Worm (Caenorhabditis elegans) whole organism, mixed stage, embryonic: Measurements from ENCODE around the gene nstp-2.

Experiments used
- M03D4.4 ChIP-seq: sonication (generic microtip); optimal IDR thresholded peaks from 2 replicates; lab custom pipeline; 2017; ENCODE audit warnings: mild to moderate bottlenecking, missing genetic modification characterization, missing compliant biosample characterization
- bed-3 ChIP-seq: fragments of 200-800 bp; sonication (Bioruptor generic); optimal IDR thresholded peaks from 3 replicates; lab custom pipeline; 2018; ENCODE audit warnings: mild to moderate bottlenecking, missing genetic modification characterization, moderate library complexity, missing compliant biosample characterization
- blmp-1 ChIP-seq: fragments of 150-350 bp; optimal IDR thresholded peaks from 2 replicates; lab custom pipeline; 2014; ENCODE audit warnings: missing biosample characterization, missing genetic modification characterization
- ceh-39 ChIP-seq: fragments of 150-350 bp; optimal IDR thresholded peaks from 2 replicates; lab custom pipeline; 2014; ENCODE audit warnings: missing biosample characterization, missing genetic modification characterization
- ceh-43 ChIP-seq: fragments of 200-800 bp; sonication (Bioruptor generic); optimal IDR thresholded peaks from 2 replicates; lab custom pipeline; 2018; ENCODE audit warnings: mild to moderate bottlenecking, missing genetic modification characterization, moderate library complexity, missing compliant biosample characterization
- ceh-83 ChIP-seq: fragments of 200-800 bp; sonication (Bioruptor generic); optimal IDR thresholded peaks from 2 replicates; lab custom pipeline; 2018; ENCODE audit warnings: mild to moderate bottlenecking, missing genetic modification characterization, missing compliant biosample characterization
- ces-1 ChIP-seq: fragments of 150-350 bp; optimal IDR thresholded peaks from 2 replicates; lab custom pipeline; 2014; ENCODE audit warnings: missing biosample characterization, missing genetic modification reagents, missing genetic modification characterization
- cnd-1 ChIP-seq: fragments of 200-800 bp; sonication (Bioruptor generic); optimal IDR thresholded peaks from 2 replicates; lab custom pipeline; 2018; ENCODE audit warnings: mild to moderate bottlenecking, missing genetic modification characterization, missing compliant biosample characterization
- drap-1 ChIP-seq: fragments of 200-800 bp; sonication (Bioruptor generic); optimal IDR thresholded peaks from 3 replicates; lab custom pipeline; 2018; ENCODE audit warnings: mild to moderate bottlenecking, missing genetic modification characterization, missing compliant biosample characterization
- elt-1 ChIP-seq: sonication (generic microtip); optimal IDR thresholded peaks from 2 replicates; lab custom pipeline; 2017; ENCODE audit warnings: missing genetic modification characterization, mild to moderate bottlenecking, missing compliant biosample characterization, antibody characterized with exemption, moderate library complexity, borderline replicate concordance; ENCODE audit not compliant: insufficient read depth
- elt-3 ChIP-seq: fragments of 150-350 bp; optimal IDR thresholded peaks from 2 replicates; lab custom pipeline; 2014; ENCODE audit warnings: missing biosample characterization, missing genetic modification characterization
- flh-1 ChIP-seq: fragments of 200-800 bp; sonication (Bioruptor generic); optimal IDR thresholded peaks from 2 replicates; lab custom pipeline; 2018; ENCODE audit warnings: mild to moderate bottlenecking, missing genetic modification characterization, moderate library complexity, missing compliant biosample characterization
- ham-2 ChIP-seq: fragments of 200-800 bp; sonication (Bioruptor generic); optimal IDR thresholded peaks from 2 replicates; lab custom pipeline; 2018; ENCODE audit warnings: mild to moderate bottlenecking, missing genetic modification characterization, missing compliant biosample characterization
- hlh-1 ChIP-seq: fragments of 150-350 bp; optimal IDR thresholded peaks from 2 replicates; lab custom pipeline; 2014; ENCODE audit warnings: missing biosample characterization, missing genetic modification reagents, missing genetic modification characterization
- lin-13 ChIP-seq: fragments of 150-350 bp; optimal IDR thresholded peaks from 2 replicates; lab custom pipeline; 2014; ENCODE audit warnings: missing biosample characterization, missing genetic modification characterization
- lin-32 ChIP-seq: fragments of 200-800 bp; sonication (Bioruptor generic); optimal IDR thresholded peaks from 2 replicates; lab custom pipeline; 2018; ENCODE audit warnings: mild to moderate bottlenecking, missing genetic modification characterization, missing compliant biosample characterization
- lsy-2 ChIP-seq: fragments of 150-350 bp; optimal IDR thresholded peaks from 2 replicates; lab custom pipeline; 2014; ENCODE audit warnings: missing biosample characterization, missing genetic modification characterization
- mab-5 ChIP-seq: fragments of 150-350 bp; optimal IDR thresholded peaks from 2 replicates; lab custom pipeline; 2014; ENCODE audit warnings: missing biosample characterization, missing genetic modification characterization
- mep-1 ChIP-seq: fragments of 150-350 bp; optimal IDR thresholded peaks from 2 replicates; lab custom pipeline; 2017; ENCODE audit warnings: missing biosample characterization, missing genetic modification reagents, missing genetic modification characterization, inconsistent platforms
- mls-2 ChIP-seq: sonication (generic microtip); optimal IDR thresholded peaks from 2 replicates; lab custom pipeline; 2016; ENCODE audit warnings: mild to moderate bottlenecking, missing genetic modification characterization, moderate library complexity, missing compliant biosample characterization
- nhr-12 ChIP-seq: fragments of 150-350 bp; optimal IDR thresholded peaks from 2 replicates; lab custom pipeline; 2014; ENCODE audit warnings: missing biosample characterization, missing genetic modification characterization
- nhr-2 ChIP-seq: fragments of 150-350 bp; optimal IDR thresholded peaks from 2 replicates; lab custom pipeline; 2014; ENCODE audit warnings: missing biosample characterization, missing genetic modification characterization
- nhr-237 ChIP-seq: fragments of 150-350 bp; optimal IDR thresholded peaks from 2 replicates; lab custom pipeline; 2014; ENCODE audit warnings: missing biosample characterization, missing genetic modification characterization
- nhr-28 ChIP-seq: fragments of 150-350 bp; optimal IDR thresholded peaks from 2 replicates; lab custom pipeline; 2014; ENCODE audit warnings: missing biosample characterization, missing genetic modification characterization
- nhr-76 ChIP-seq: sonication (generic microtip); optimal IDR thresholded peaks from 2 replicates; lab custom pipeline; 2017; ENCODE audit warnings: missing biosample characterization, missing genetic modification characterization
- pha-4 ChIP-seq: fragments of 150-350 bp; optimal IDR thresholded peaks from 2 replicates; lab custom pipeline; 2018; ENCODE audit warnings: missing biosample characterization, missing genetic modification reagents, missing genetic modification characterization
- sem-2 ChIP-seq: fragments of 200-800 bp; sonication (Bioruptor generic); optimal IDR thresholded peaks from 2 replicates; lab custom pipeline; 2018; ENCODE audit warnings: mild to moderate bottlenecking, missing genetic modification characterization, missing compliant biosample characterization
- snpc-4 ChIP-seq: fragments of 150-350 bp; optimal IDR thresholded peaks from 2 replicates; lab custom pipeline; 2014; ENCODE audit warnings: missing biosample characterization, missing genetic modification characterization
- sptf-1 ChIP-seq: sonication (generic microtip); optimal IDR thresholded peaks from 2 replicates; lab custom pipeline; 2017; ENCODE audit warnings: mild to moderate bottlenecking, missing genetic modification characterization, moderate library complexity, missing compliant biosample characterization
- tbx-8 ChIP-seq: fragments of 200-800 bp; sonication (Bioruptor generic); optimal IDR thresholded peaks from 2 replicates; lab custom pipeline; 2018; ENCODE audit warnings: mild to moderate bottlenecking, missing genetic modification characterization, moderate library complexity, missing compliant biosample characterization
- unc-120 ChIP-seq: sonication (generic microtip); optimal IDR thresholded peaks from 2 replicates; lab custom pipeline; 2017; ENCODE audit warnings: missing genetic modification characterization, missing compliant biosample characterization; ENCODE audit not compliant: poor library complexity, severe bottlenecking
- unc-39 ChIP-seq: fragments of 150-350 bp; optimal IDR thresholded peaks from 2 replicates; lab custom pipeline; 2014; ENCODE audit warnings: missing biosample characterization, missing genetic modification characterization
- unc-62 ChIP-seq: fragments of 150-350 bp; optimal IDR thresholded peaks from 2 replicates; lab custom pipeline; 2014; ENCODE audit warnings: missing biosample characterization, missing genetic modification reagents, missing genetic modification characterization
- zip-8 ChIP-seq: fragments of 150-350 bp; optimal IDR thresholded peaks from 2 replicates; lab custom pipeline; 2014; ENCODE audit warnings: missing biosample characterization, missing genetic modification characterization
- ztf-11 ChIP-seq: fragments of 150-350 bp; optimal IDR thresholded peaks from 2 replicates; lab custom pipeline; 2014; ENCODE audit warnings: missing biosample characterization, missing genetic modification characterization

nstp-2 gene

ce11 chrIV:6605863-6606262 lies at the start of gene nstp-2:
Gene nstp-2, minus strand, starts transcription at chrIV:6606188.
- TF ChIP-seq ceh-39 (tag; lab: Kevin White, UChicago) (no peak), blmp-1 (tag; lab: Kevin White, UChicago) (no peak), sptf-1 (no peak), ham-2 (no peak), hlh-1 (tag; lab: Kevin White, UChicago) (no peak), lin-13 (tag; lab: Kevin White, UChicago) (no peak), nhr-237 (tag; lab: Kevin White, UChicago) (no peak)

ce11 chrIV:6655747-6656146 lies 49.8 kb upstream of the nstp-2 start:
- no peak for TF ChIP-seq mab-5
- TF ChIP-seq unc-62 (GFP tag; lab: Kevin White, UChicago): peak; percentile 16
- TF ChIP-seq sem-2: no peak
- no peak for TF ChIP-seq nhr-76 (tag; lab: Kevin White, UChicago)
- no peak for TF ChIP-seq snpc-4 (tag; lab: Kevin White, UChicago)
- TF ChIP-seq zip-8 (tag; lab: Kevin White, UChicago): no peak
- TF ChIP-seq hlh-1 (tag; lab: Kevin White, UChicago): no peak

ce11 chrIV:6653663-6654201 lies 47.7 kb upstream of the nstp-2 start:
- no peak for TF ChIP-seq ceh-43
- TF ChIP-seq elt-3: no peak
- TF ChIP-seq lin-13 (tag; lab: Kevin White, UChicago): no peak
- no peak for TF ChIP-seq ceh-39 (tag; lab: Kevin White, UChicago)
- no peak for TF ChIP-seq drap-1 (GFP tag; lab: Kevin White, UChicago)
- TF ChIP-seq nhr-12 (tag; lab: Kevin White, UChicago): no peak
- TF ChIP-seq blmp-1 (tag; lab: Kevin White, UChicago): no peak
- no peak for TF ChIP-seq mab-5
- TF ChIP-seq ztf-11 (tag; lab: Kevin White, UChicago): no peak

DNA sequence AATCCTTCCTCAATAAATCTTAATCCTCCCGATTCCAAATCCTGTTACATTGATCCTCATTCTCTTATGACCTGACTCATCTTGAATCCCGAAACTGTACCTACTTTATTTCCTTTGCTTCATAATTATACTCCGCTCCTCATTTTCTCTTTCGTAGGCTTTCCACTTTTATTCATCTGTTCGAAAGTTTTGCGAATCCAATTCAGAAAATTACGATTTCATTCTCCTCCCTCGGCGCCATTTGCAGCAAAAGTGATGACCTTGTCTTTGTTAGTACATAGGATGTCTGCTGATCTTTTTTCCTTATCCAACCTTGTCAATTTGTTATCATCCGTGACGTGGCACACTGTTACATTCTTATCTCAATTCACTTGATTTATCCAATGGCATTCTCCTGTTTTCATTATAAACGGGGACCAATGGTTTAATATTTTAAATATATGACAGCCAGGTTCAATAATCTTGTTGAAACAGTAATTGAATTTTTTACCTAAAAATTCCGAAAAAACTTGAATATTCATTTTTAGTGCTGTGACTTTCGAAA lies 46.6 kb upstream of the nstp-2 start:
- TF ChIP-seq sptf-1 (no peak), ces-1 (no peak), sem-2 (no peak), tbx-8 (no peak), ceh-39 (tag; lab: Kevin White, UChicago) (no peak), elt-1 (tag; lab: Kevin White, UChicago) (no peak), lin-32 (GFP tag; lab: Kevin White, UChicago) (no peak), ceh-83 (GFP tag; lab: Kevin White, UChicago) (no peak)
- TF ChIP-seq, all 35 proteins: peak for 0

DNA sequence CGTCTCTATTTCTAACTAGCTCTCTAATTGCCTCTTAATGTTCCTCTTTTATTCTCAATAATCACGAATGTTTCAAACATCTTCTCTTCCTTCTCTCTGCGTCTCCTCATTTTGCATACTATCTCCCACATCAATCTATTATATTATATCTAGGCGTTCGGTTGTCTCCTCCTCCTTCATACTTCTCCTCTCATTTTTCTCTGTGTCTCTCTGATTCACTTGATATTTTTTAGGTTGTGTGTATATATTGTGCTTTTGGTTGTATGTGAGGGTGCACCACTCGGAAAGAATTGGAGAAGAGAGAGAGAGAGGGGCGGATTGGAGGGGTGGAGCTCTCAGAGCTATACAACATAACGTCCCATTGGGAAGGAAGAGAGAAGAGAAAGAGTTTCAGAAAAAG lies 42.6 kb upstream of the nstp-2 start:
- TF ChIP-seq lin-13 (tag; lab: Kevin White, UChicago): no peak
- no peak for TF ChIP-seq hlh-1 (tag; lab: Kevin White, UChicago)
- peak; percentile 84 for TF ChIP-seq mls-2 (tag; lab: Kevin White, UChicago)
- TF ChIP-seq nhr-12 (tag; lab: Kevin White, UChicago): no peak
- TF ChIP-seq M03D4.4: peak; percentile 58
- TF ChIP-seq elt-3: no peak
- peak; percentile 12 for TF ChIP-seq ceh-43
- peak; percentile 54 for TF ChIP-seq sptf-1
- TF ChIP-seq unc-62 (GFP tag; lab: Kevin White, UChicago): peak; percentile 96
- peak; percentile 99 for TF ChIP-seq ces-1
- TF ChIP-seq zip-8 (tag; lab: Kevin White, UChicago): no peak
- no peak for TF ChIP-seq ceh-83 (GFP tag; lab: Kevin White, UChicago)
- TF ChIP-seq lin-32 (GFP tag; lab: Kevin White, UChicago): no peak
- peak; percentile 50 for TF ChIP-seq mep-1 (tag; lab: Kevin White, UChicago)
- TF ChIP-seq mab-5: peak; percentile 77
- peak; percentile 25 for TF ChIP-seq ham-2
- no peak for TF ChIP-seq sem-2
- peak; percentile 77 for TF ChIP-seq unc-120
- peak; percentile 37 for TF ChIP-seq cnd-1 (tag; lab: Kevin White, UChicago)
- no peak for TF ChIP-seq nhr-28
- no peak for TF ChIP-seq blmp-1 (tag; lab: Kevin White, UChicago)
- TF ChIP-seq elt-1 (tag; lab: Kevin White, UChicago): no peak
- TF ChIP-seq pha-4 (tag; lab: Kevin White, UChicago): peak; percentile 44
- TF ChIP-seq nhr-2 (tag; lab: Kevin White, UChicago): no peak
- TF ChIP-seq unc-39 (tag; lab: Kevin White, UChicago): no peak
- peak; percentile 67 for TF ChIP-seq nhr-237 (tag; lab: Kevin White, UChicago)
- TF ChIP-seq nhr-76 (tag; lab: Kevin White, UChicago): no peak
- TF ChIP-seq ceh-39 (tag; lab: Kevin White, UChicago): no peak
- TF ChIP-seq lsy-2 (tag; lab: Kevin White, UChicago): peak; percentile 47
- TF ChIP-seq ztf-11 (tag; lab: Kevin White, UChicago): peak; percentile 48
- TF ChIP-seq tbx-8: no peak
- TF ChIP-seq snpc-4 (tag; lab: Kevin White, UChicago): no peak
- TF ChIP-seq drap-1 (GFP tag; lab: Kevin White, UChicago): peak; percentile 35
- TF ChIP-seq flh-1 (GFP tag; lab: Kevin White, UChicago): no peak
- no peak for TF ChIP-seq bed-3 (GFP tag; lab: Kevin White, UChicago)
